Fruit fly (Drosophila melanogaster) Kc167 (cell line): ENCODE data around the gene eIF4H1.

Experiments
- Myc ChIP-seq: fragments of >200 bp; optimal IDR thresholded peaks from 2 replicates; lab custom pipeline; 2017; ENCODE audit warnings: missing external identifiers
- Sin3A ChIP-seq: fragments of >200 bp; optimal IDR thresholded peaks from 2 replicates; lab custom pipeline; 2018; ENCODE audit warnings: missing external identifiers
- h ChIP-seq: fragments of >200 bp; optimal IDR thresholded peaks from 3 replicates; lab custom pipeline; 2018; ENCODE audit warnings: missing external identifiers
- insv ChIP-seq: fragments of >200 bp; optimal IDR thresholded peaks from 3 replicates; lab custom pipeline; 2018; ENCODE audit warnings: missing external identifiers
- psq ChIP-seq: fragments of >200 bp; optimal IDR thresholded peaks from 2 replicates; lab custom pipeline; 2017; ENCODE audit warnings: missing external identifiers
- ttk ChIP-seq: sonication (Bioruptor generic); optimal IDR thresholded peaks from 2 replicates; lab custom pipeline; 2017; ENCODE audit warnings: missing external identifiers

Gene eIF4H1

dm6 chrX:16448252-16449191, at the start of gene eIF4H1, which contains the start of gene CG34015:
Gene eIF4H1 (plus strand): TSS chrX:16448665.
Gene CG34015 (minus strand): TSS chrX:16448302.
- TF ChIP-seq Sin3A (lab: Kevin White, UChicago) (no peak), psq (no peak), h (lab: Kevin White, UChicago) (no peak), Myc (lab: Kevin White, UChicago) (no peak)

dm6 chrX:16403811-16404420, 44.5 kb upstream of the eIF4H1 start:
- TF ChIP-seq insv (lab: Kevin White, UChicago) (no peak), Sin3A (lab: Kevin White, UChicago) (no peak), psq (no peak)

- TF ChIP-seq h (lab: Kevin White, UChicago) (no peak), insv (lab: Kevin White, UChicago) (no peak), ttk (lab: Kevin White, UChicago) (no peak), psq (no peak), Sin3A (lab: Kevin White, UChicago) (no peak), Myc (lab: Kevin White, UChicago) (no peak)
Observed at dm6 chrX:16404803-16405202, 43.7 kb upstream of the eIF4H1 start, which contains the start of gene CG9981. Gene CG9981 (minus strand): TSS chrX:16405122.

DNA sequence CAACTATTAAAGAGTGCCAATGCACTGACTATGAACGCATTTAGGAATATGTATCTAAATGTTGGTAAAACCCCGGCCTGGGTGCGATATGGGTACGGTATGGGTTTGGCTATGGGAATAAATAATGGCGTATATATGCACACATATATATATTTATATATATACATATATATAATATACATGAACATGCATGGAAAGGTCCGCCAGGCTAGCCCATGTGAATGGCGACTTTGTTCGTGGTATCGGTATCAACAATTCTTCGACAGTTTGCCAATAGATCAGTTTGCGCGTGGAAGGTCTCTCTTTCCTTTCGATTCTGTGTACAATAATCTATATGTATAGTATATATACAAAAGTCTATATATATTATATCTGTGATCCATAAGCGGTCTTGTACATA, 43.3 kb upstream of the eIF4H1 start, which contains the start of gene CG4301:
CG4301 (plus strand) TSS at position 301 of the 400 bp plus-strand sequence.
- TF ChIP-seq h (lab: Kevin White, UChicago) (no peak), insv (lab: Kevin White, UChicago) (no peak), psq (no peak)

DNA sequence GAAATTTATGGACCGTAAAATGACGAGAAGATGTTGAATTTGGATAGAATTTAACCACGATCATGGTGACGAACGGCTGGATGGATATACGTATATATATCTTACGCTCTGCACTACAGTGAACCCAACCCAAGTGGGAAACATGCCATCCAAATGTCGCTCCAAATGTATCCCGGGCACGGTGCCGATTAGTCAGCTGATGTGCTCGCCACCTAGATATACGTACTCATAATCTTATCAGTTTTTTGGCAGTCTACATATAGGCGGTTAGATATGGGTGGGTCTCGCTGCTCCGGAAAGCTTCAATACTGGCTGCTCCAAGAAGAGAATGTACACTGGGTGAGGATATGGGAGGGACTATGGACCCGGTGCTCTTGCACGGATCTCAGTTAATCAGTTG, 42.4 kb upstream of the eIF4H1 start:
- TF ChIP-seq psq (no peak), Myc (lab: Kevin White, UChicago) (no peak), ttk (lab: Kevin White, UChicago) (no peak), h (lab: Kevin White, UChicago) (no peak), Sin3A (lab: Kevin White, UChicago) (no peak), insv (lab: Kevin White, UChicago) (no peak)

- TF ChIP-seq Myc (lab: Kevin White, UChicago), result no peak
- no peak for TF ChIP-seq ttk (lab: Kevin White, UChicago)
- TF ChIP-seq h (lab: Kevin White, UChicago), result no peak
- TF ChIP-seq psq, result no peak
- no peak for TF ChIP-seq insv (lab: Kevin White, UChicago)
- TF ChIP-seq Sin3A (lab: Kevin White, UChicago), result no peak
Observed at dm6 chrX:16414451-16415368, 33.8 kb upstream of the eIF4H1 start, which contains the start of gene Traf-like. Gene Traf-like (plus strand): TSS chrX:16415046.

DNA sequence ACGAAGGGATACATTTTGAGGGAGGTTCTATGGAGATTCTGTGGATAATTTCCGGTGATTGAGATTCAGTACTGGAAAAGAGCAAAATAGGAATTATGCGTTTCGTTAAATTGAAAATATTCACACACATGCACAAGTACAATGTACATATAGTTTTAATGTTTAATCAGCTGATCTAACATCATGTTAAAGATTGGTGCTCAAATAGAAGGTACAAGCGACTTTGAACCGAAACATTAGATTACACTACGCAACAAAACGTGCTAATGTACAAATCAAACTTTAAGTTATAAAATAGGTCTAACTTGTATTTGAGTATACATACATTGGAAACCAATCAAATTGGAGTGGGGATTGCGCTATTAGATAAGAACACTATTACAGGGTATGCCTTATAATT, 28.4 kb upstream of the eIF4H1 start:
- TF ChIP-seq Myc (lab: Kevin White, UChicago), result no peak
- TF ChIP-seq h (lab: Kevin White, UChicago), result no peak

DNA sequence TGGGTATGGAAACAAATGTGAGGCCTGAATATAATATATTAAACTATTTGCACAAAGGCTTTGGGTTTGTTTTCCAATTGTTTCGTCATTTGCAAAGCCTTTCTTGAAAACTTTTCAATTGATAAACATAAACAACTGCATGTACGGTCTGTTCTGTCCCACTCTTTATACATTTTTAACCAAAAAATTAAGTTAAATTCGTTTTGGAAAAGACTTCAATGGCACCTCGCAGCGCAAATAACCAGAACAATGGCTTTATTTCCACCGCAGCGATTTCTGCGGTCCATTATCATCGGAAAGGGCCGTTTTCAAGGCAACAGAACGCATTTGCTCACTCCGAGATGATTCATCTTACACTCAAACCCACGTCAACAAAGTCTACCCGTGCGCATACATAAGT, 27.6 kb upstream of the eIF4H1 start:
- TF ChIP-seq h (lab: Kevin White, UChicago), result no peak
- TF ChIP-seq ttk (lab: Kevin White, UChicago), result no peak
- no peak for TF ChIP-seq insv (lab: Kevin White, UChicago)
- no peak for TF ChIP-seq Sin3A (lab: Kevin White, UChicago)
- TF ChIP-seq psq, result no peak

- no peak for TF ChIP-seq insv (lab: Kevin White, UChicago)
- no peak for TF ChIP-seq psq
- TF ChIP-seq ttk (lab: Kevin White, UChicago), result no peak
- TF ChIP-seq Myc (lab: Kevin White, UChicago), result no peak
- TF ChIP-seq h (lab: Kevin White, UChicago), result no peak
- no peak for TF ChIP-seq Sin3A (lab: Kevin White, UChicago)
Observed at dm6 chrX:16421899-16422412, 26.5 kb upstream of the eIF4H1 start, which contains the start of gene AnxB11. Gene AnxB11 (minus strand): TSS chrX:16422265.

DNA sequence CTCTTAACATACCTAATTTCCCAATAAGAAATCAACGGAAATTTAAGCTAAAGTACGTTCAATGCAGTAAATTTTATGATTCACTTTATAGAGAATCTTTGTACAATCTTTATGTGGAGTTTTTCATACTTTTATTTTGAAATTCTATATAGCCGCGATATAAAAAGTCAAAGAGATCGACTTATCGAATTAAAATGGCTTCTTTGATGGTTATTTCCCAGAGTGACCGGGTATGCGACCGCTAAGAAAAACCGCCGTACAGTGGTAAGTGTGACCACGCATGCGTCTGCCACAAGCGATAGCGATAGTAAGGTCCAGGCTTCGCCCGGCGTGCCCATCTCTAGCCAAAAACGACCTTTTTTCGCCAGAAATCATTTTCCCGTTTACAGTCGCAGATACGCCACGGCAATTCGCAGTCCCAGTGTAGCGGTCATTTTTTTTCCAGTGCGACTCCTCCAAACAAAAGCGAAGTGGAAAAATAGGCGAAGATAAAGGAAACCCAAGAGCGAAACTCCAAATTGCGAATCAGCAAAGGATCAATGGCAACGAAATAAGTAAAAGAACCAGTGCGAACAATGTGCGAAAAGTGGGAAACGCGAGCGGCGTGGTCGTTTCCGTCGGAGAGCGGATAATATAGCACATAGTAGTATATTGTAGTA, 25.9 kb upstream of the eIF4H1 start, which contains the start of gene hang:
hang (plus strand) TSS at position 366 of the 659 bp plus-strand sequence.
- no peak for TF ChIP-seq h (lab: Kevin White, UChicago)
- TF ChIP-seq ttk (lab: Kevin White, UChicago), result no peak
- no peak for TF ChIP-seq psq
- TF ChIP-seq Myc (lab: Kevin White, UChicago), result no peak
- no peak for TF ChIP-seq Sin3A (lab: Kevin White, UChicago)
- no peak for TF ChIP-seq insv (lab: Kevin White, UChicago)
